Worm (Caenorhabditis elegans) whole organism, L4 larva: ENCODE data around the gene csa-1.

ENCODE experiments used
- ceh-82 ChIP-seq: sonication (generic microtip); optimal IDR thresholded peaks from 2 replicates; lab custom pipeline; 2017; ENCODE audit warnings: missing biosample characterization, missing genetic modification characterization
- egl-27 ChIP-seq: sonication (generic microtip); optimal IDR thresholded peaks from 3 replicates; lab custom pipeline; 2017; ENCODE audit warnings: missing biosample characterization, missing genetic modification reagents, missing genetic modification characterization
- egl-43 ChIP-seq: fragments of 200-800 bp; sonication (Bioruptor generic); IDR thresholded peaks from 2 replicates; pipeline ENCODE4 v1.3.6; 2022; ENCODE audit warnings: missing genetic modification reagents, missing genetic modification characterization, missing compliant biosample characterization
- fos-1 ChIP-seq: fragments of 150-350 bp; optimal IDR thresholded peaks from 2 replicates; lab custom pipeline; 2014; ENCODE audit warnings: missing biosample characterization, missing genetic modification characterization
- hlh-30 ChIP-seq: sonication (generic microtip); optimal IDR thresholded peaks from 2 replicates; lab custom pipeline; 2017; ENCODE audit warnings: antibody characterized with exemption, mild to moderate bottlenecking, missing genetic modification characterization, missing compliant biosample characterization; ENCODE audit not compliant: insufficient read depth
- lin-39 ChIP-seq: fragments of 150-350 bp; optimal IDR thresholded peaks from 2 replicates; lab custom pipeline; 2014; ENCODE audit warnings: missing biosample characterization, missing genetic modification reagents, missing genetic modification characterization
- nhr-6 ChIP-seq: fragments of 150-350 bp; optimal IDR thresholded peaks from 2 replicates; lab custom pipeline; 2014; ENCODE audit warnings: missing biosample characterization, missing genetic modification characterization
- nhr-76 ChIP-seq: fragments of 150-350 bp; optimal IDR thresholded peaks from 2 replicates; lab custom pipeline; 2014; ENCODE audit warnings: missing biosample characterization, missing genetic modification characterization
- php-3 ChIP-seq: fragments of 200-800 bp; sonication (Bioruptor generic); IDR thresholded peaks from 2 replicates; pipeline ENCODE4 v1.3.6; 2022; ENCODE audit warnings: missing genetic modification reagents, missing genetic modification characterization, missing compliant biosample characterization
- unc-130 ChIP-seq: sonication (generic microtip); optimal IDR thresholded peaks from 2 replicates; lab custom pipeline; 2016; ENCODE audit warnings: missing genetic modification reagents, missing genetic modification characterization, missing compliant biosample characterization
- unc-62 ChIP-seq, 3 experiments: fragments of 150-350 bp in 1 of 3; sonication (generic microtip); optimal IDR thresholded peaks in 2 of 3; peaks in 1 of 3; 1 replicate in 1 of 3; 2 replicates in 2 of 3; lab custom pipeline; 2014 to 2017; ENCODE audit warnings: missing biosample characterization in 3 of 3, missing genetic modification characterization in 3 of 3, missing genetic modification reagents in 3 of 3, missing genotype in 1 of 3
- ztf-11 ChIP-seq: fragments of 150-350 bp; optimal IDR thresholded peaks from 2 replicates; lab custom pipeline; 2014; ENCODE audit warnings: missing biosample characterization, missing genetic modification characterization

DNA sequence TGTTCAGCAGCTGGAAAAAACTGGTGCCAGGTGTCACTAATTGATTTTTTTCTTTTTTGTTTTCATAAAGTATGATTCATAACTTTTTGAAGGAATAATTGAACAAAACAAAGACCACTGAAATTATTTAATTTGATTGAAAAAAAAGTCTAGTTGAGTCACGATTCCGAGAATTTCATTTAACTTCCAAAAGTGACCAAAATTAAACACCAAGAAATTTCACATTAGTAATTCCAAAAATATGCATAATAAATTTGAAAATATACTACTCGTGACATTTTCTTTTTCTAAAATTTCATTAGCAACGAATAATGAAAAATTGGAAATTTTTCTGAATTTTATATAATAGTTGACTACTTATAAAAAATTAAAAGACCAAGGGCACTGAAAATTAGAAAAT, 37.5 kb downstream of the csa-1 start:
- TF ChIP-seq egl-27 (tag; lab: Kevin White, UChicago) (no peak), hlh-30 (tag; lab: Kevin White, UChicago) (no peak), php-3 (no peak), egl-43 (GFP tag; lab: Robert Waterston, UW) (no peak), lin-39 (tag; lab: Kevin White, UChicago) (no peak), unc-130 (no peak), fos-1 (tag; lab: Kevin White, UChicago) (no peak), nhr-76 (tag; lab: Kevin White, UChicago) (no peak), ztf-11 (tag; lab: Kevin White, UChicago) (no peak), unc-62 (GFP tag; optimal IDR thresholded peaks at IDR 0.05 in 1 of 2; lab: Kevin White, UChicago) (peak in 1 of 2 experiments; percentile 96), unc-62 (tag; optimal IDR thresholded peaks at IDR 0.05; lab: Kevin White, UChicago) (no peak), nhr-6 (no peak), ceh-82 (tag; lab: Kevin White, UChicago) (no peak)
